Worm (Caenorhabditis elegans): ENCODE results near the gene ule-4.

ule-4 gene

DNA sequence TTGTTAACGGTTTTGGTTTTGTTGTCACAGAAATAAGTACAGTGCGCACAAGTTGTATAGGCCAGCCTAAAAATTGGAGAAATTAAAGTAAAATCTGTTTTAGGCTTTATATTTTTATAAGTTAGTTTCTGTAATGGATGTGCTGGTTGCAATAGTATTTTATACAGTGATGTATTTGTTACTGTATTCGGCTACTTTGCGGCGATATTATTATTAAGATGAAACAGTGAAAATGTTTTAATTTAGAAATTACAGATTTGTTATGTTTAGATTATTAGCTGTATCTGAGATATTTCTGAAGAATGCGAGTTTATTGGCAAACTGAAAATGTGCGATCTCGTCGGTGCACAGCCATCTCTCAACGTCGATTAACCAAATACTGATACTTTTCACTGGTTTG lies at the start of gene ule-4:
Gene ule-4 (minus strand): TSS at position 101 of the 400 bp plus-strand sequence.
- TF ChIP-seq nhr-25 (tag; optimal IDR thresholded peaks at IDR 0.05; ENCODE audit: borderline replicate concordance, insufficient read depth) (no peak), T20F7.1 (GFP tag; optimal IDR thresholded peaks at IDR 0.05) (no peak), pha-4 (GFP tag; IDR thresholded peaks at IDR 0.05) (no peak), pha-4 (tag; optimal IDR thresholded peaks at IDR 0.05) (no peak), madf-9 (GFP tag; conservative IDR thresholded peaks at IDR 0.05) (no peak), zip-11 (GFP tag; IDR thresholded peaks at IDR 0.05) (no peak), zfp-3 (GFP tag; conservative IDR thresholded peaks at IDR 0.05) (no peak), ceh-62 (tag; optimal IDR thresholded peaks at IDR 0.05) (no peak), F44E2.7 (GFP tag; IDR thresholded peaks at IDR 0.05) (no peak), ces-1 (GFP tag; optimal IDR thresholded peaks at IDR 0.05) (no peak), zfp-2 (tag; optimal IDR thresholded peaks at IDR 0.05) (no peak), php-3 (GFP tag; IDR thresholded peaks at IDR 0.05) (no peak), hlh-30 (tag; optimal IDR thresholded peaks at IDR 0.05; ENCODE audit: insufficient read depth) (no peak)

DNA sequence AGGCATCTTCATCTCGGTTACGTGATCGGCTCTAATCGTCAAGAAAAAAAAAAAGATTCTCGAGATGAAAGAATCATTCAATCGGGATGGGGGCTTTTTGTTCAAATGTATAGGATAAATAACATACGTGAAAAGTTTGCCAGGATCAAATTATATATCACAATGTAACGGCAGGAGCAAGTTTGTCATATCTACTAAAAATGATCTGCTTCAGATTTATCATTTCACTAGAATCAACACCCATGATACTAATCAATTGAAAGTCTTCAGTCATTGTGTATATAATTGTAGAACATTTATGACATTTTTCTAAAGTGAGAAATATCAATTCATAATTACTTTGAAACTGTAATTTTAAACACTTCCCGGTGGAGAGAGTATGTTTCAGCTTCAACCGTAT lies 49.4 kb upstream of the ule-4 start:
- TF ChIP-seq unc-62 (GFP tag; optimal IDR thresholded peaks at IDR 0.05 in 1 of 2) (peak in 1 of 2 experiments; percentile 61), unc-62 (tag; optimal IDR thresholded peaks at IDR 0.05) (no peak), aha-1 (tag) (peak; percentile 72), mxl-2 (GFP tag; conservative IDR thresholded peaks at IDR 0.05) (no peak)

DNA sequence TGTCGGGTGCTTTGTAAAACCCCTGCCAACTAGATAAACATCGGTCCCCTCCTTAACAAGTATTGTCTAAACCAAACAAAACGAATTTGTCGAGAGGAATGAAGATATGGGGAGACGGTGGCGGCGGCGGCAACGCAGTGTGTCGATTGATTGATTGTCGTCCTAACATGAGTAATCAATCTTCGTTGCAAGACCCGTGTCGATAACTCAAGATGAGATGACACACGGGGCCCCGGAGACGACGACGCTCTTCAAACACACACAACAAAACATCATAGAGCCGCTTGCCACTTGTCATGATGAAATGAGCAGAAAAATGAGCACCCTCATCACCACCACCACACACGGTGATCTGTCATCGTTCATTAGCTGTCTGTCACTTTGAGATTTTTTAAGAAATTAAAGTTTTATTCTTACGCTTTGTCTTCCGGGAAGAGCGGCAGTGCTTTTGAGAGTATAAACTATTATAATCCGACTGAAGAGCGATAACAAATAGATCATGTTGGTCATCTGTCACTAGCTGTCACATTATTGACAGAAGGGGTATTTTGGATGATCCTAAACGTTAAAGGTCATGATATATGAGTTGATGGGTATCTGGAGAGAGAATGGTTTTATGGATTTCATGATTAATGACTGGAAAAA lies 48.4 kb upstream of the ule-4 start:
- TF ChIP-seq nhr-25 (tag; optimal IDR thresholded peaks at IDR 0.05; ENCODE audit: borderline replicate concordance, insufficient read depth), result no peak
- peak in 1 of 2 experiments; percentile 100 for TF ChIP-seq unc-62 (GFP tag; optimal IDR thresholded peaks at IDR 0.05 in 1 of 2)
- peak; percentile 82 for TF ChIP-seq unc-62 (tag; optimal IDR thresholded peaks at IDR 0.05)
- TF ChIP-seq ceh-28 (tag; optimal IDR thresholded peaks at IDR 0.05), result no peak
- no peak for TF ChIP-seq ces-1 (GFP tag; optimal IDR thresholded peaks at IDR 0.05)
- no peak for TF ChIP-seq nhr-102 (tag; optimal IDR thresholded peaks at IDR 0.05)
- no peak for TF ChIP-seq daf-8 (GFP tag; IDR thresholded peaks at IDR 0.05)
- no peak for TF ChIP-seq mdl-1 (tag; optimal IDR thresholded peaks at IDR 0.05)
- no peak for TF ChIP-seq lin-1 (GFP tag; IDR thresholded peaks at IDR 0.05)
- TF ChIP-seq hif-1 (tag; optimal IDR thresholded peaks at IDR 0.05), result no peak
- no peak for TF ChIP-seq F44E2.7 (GFP tag; IDR thresholded peaks at IDR 0.05)
- TF ChIP-seq daf-16 (GFP tag; optimal IDR thresholded peaks at IDR 0.05), result peak in 1 of 2 experiments; percentile 9
- no peak for TF ChIP-seq daf-16 (tag; optimal IDR thresholded peaks at IDR 0.05)
- peak; percentile 12 for TF ChIP-seq mes-2 (tag; optimal IDR thresholded peaks at IDR 0.05; ENCODE audit: poor library complexity, severe bottlenecking)
- no peak for TF ChIP-seq skn-1 (tag; optimal IDR thresholded peaks at IDR 0.05)
- no peak for TF ChIP-seq set-16 (GFP tag; IDR thresholded peaks at IDR 0.05)
- no peak for TF ChIP-seq ZK337.2 (GFP tag; IDR thresholded peaks at IDR 0.05)
- TF ChIP-seq dmd-8 (GFP tag; IDR thresholded peaks at IDR 0.05), result no peak
- no peak for TF ChIP-seq nhr-42 (GFP tag; IDR thresholded peaks at IDR 0.05)
- no peak for TF ChIP-seq nhr-77 (tag; optimal IDR thresholded peaks at IDR 0.05)
- TF ChIP-seq nhr-6 (tag; optimal IDR thresholded peaks at IDR 0.05), result no peak
- TF ChIP-seq unc-39 (tag; optimal IDR thresholded peaks at IDR 0.05), result no peak
- TF ChIP-seq zfp-2 (tag; optimal IDR thresholded peaks at IDR 0.05), result no peak
- no peak for TF ChIP-seq aha-1 (tag)
- no peak for TF ChIP-seq F10B5.3 (tag; optimal IDR thresholded peaks at IDR 0.05)
- no peak for TF ChIP-seq madf-9 (GFP tag; conservative IDR thresholded peaks at IDR 0.05)
- no peak for TF ChIP-seq nhr-10 (tag; optimal IDR thresholded peaks at IDR 0.05)
- TF ChIP-seq ceh-62 (tag; optimal IDR thresholded peaks at IDR 0.05), result no peak
- TF ChIP-seq nhr-11 (tag; optimal IDR thresholded peaks at IDR 0.05), result no peak
- TF ChIP-seq hmg-1.1 (GFP tag; IDR thresholded peaks at IDR 0.05), result 0 out of 2 replicates have a peak, but pooled peaks have one; percentile 21
- no peak for TF ChIP-seq dpl-1 (GFP tag; optimal IDR thresholded peaks at IDR 0.05)
- no peak for TF ChIP-seq cey-2 (tag; optimal IDR thresholded peaks at IDR 0.05; ENCODE audit: borderline replicate concordance, insufficient read depth)
- peak; percentile 37; the same call in 1 of the 2 replicates for TF ChIP-seq tra-1 (GFP tag; IDR thresholded peaks at IDR 0.05)
- TF ChIP-seq ceh-44 (GFP tag; IDR thresholded peaks at IDR 0.05), result no peak
- no peak for TF ChIP-seq tag-97 (GFP tag; IDR thresholded peaks at IDR 0.05)
- no peak for TF ChIP-seq nhr-111 (GFP tag; optimal IDR thresholded peaks at IDR 0.05)
- no peak for TF ChIP-seq T20F7.1 (GFP tag; optimal IDR thresholded peaks at IDR 0.05)
- TF ChIP-seq duxl-1 (tag; optimal IDR thresholded peaks at IDR 0.05; ENCODE audit: poor library complexity), result no peak

Measured in whole organism, L4 larva.